Fruit fly (Drosophila melanogaster) whole organism, embryonic: ENCODE measurements around the gene Lcp65Ad.

Experiments used
- ATbp ChIP-seq: fragments of 200-800 bp; sonication (Bioruptor generic); optimal IDR thresholded peaks from 2 replicates; lab custom pipeline; 2017; ENCODE audit warnings: missing biosample characterization, mild to moderate bottlenecking, missing genetic modification characterization, missing genetic modification reagents
- Awh ChIP-seq: fragments of 200-800 bp; sonication (Bioruptor generic); IDR thresholded peaks from 2 replicates; pipeline ENCODE4, ENCODE4 v1.3.6; 2022; ENCODE audit warnings: missing biosample characterization, missing genetic modification characterization
- CG12071 ChIP-seq: fragments of 200-800 bp; sonication (Bioruptor generic); optimal IDR thresholded peaks from 3 replicates; lab custom pipeline; 2018; ENCODE audit warnings: missing biosample characterization, mild to moderate bottlenecking, missing genetic modification characterization
- CG12104 ChIP-seq: fragments of 200-800 bp; sonication (Bioruptor generic); optimal IDR thresholded peaks from 3 replicates; lab custom pipeline; 2016; ENCODE audit warnings: missing biosample characterization, missing genetic modification characterization
- CG12219 ChIP-seq: fragments of 200-800 bp; sonication (Bioruptor generic); optimal IDR thresholded peaks from 3 replicates; lab custom pipeline; 2018; ENCODE audit warnings: missing biosample characterization, mild to moderate bottlenecking, missing genetic modification characterization
- CG14014 ChIP-seq: fragments of 200-800 bp; sonication (Bioruptor generic); IDR thresholded peaks from 2 replicates; pipeline ENCODE4 v1.3.6; 2022; ENCODE audit warnings: missing biosample characterization, missing genetic modification characterization
- CG17385 ChIP-seq: fragments of 200-800 bp; sonication (Bioruptor generic); optimal IDR thresholded peaks from 3 replicates; lab custom pipeline; 2018; ENCODE audit warnings: missing biosample characterization, mild to moderate bottlenecking, missing genetic modification characterization
- CG17912 ChIP-seq: fragments of 200-800 bp; sonication (Bioruptor generic); optimal IDR thresholded peaks from 2 replicates; lab custom pipeline; 2018; ENCODE audit warnings: missing biosample characterization, mild to moderate bottlenecking, missing genetic modification characterization
- CG18599 ChIP-seq: fragments of 200-800 bp; sonication (Bioruptor generic); optimal IDR thresholded peaks from 3 replicates; lab custom pipeline; 2017; ENCODE audit warnings: missing biosample characterization, missing genetic modification characterization, mild to moderate bottlenecking, moderate library complexity, missing genetic modification reagents
- CG3407 ChIP-seq: fragments of 200-800 bp; sonication (Bioruptor generic); optimal IDR thresholded peaks from 2 replicates; lab custom pipeline; 2018; ENCODE audit warnings: missing biosample characterization, mild to moderate bottlenecking, missing genetic modification characterization
- CG4707 ChIP-seq: fragments of 200-800 bp; sonication (Bioruptor generic); optimal IDR thresholded peaks from 2 replicates; lab custom pipeline; 2018; ENCODE audit warnings: missing biosample characterization, mild to moderate bottlenecking, missing genetic modification characterization, moderate library complexity
- CG6854 ChIP-seq: fragments of 200-800 bp; sonication (Bioruptor generic); optimal IDR thresholded peaks from 3 replicates; lab custom pipeline; 2017; ENCODE audit warnings: missing biosample characterization, mild to moderate bottlenecking, missing genetic modification characterization
- CG8290 ChIP-seq, 3 experiments: fragments of 200-800 bp; sonication (Bioruptor generic); optimal IDR thresholded peaks; 2 replicates each; lab custom pipeline; 2016 to 2019; ENCODE audit warnings: missing biosample characterization in 3 of 3, missing genetic modification characterization in 3 of 3, mild to moderate bottlenecking in 2 of 3, moderate library complexity in 1 of 3
- CG8388 ChIP-seq: fragments of 200-800 bp; sonication (Bioruptor generic); optimal IDR thresholded peaks from 2 replicates; lab custom pipeline; 2019; ENCODE audit warnings: missing biosample characterization, mild to moderate bottlenecking, missing genetic modification characterization, moderate library complexity
- CkIIα-i1 ChIP-seq: fragments of 200-800 bp; sonication (Bioruptor generic); IDR thresholded peaks from 2 replicates; pipeline ENCODE4 v1.3.6; 2022; ENCODE audit warnings: missing biosample characterization, missing genetic modification characterization
- CoRest ChIP-seq: fragments of 200-800 bp; sonication (Bioruptor generic); optimal IDR thresholded peaks from 3 replicates; lab custom pipeline; 2018; ENCODE audit warnings: missing biosample characterization, mild to moderate bottlenecking, missing genetic modification characterization, moderate library complexity
- CrebB ChIP-seq: fragments of 200-800 bp; sonication (Bioruptor generic); optimal IDR thresholded peaks from 3 replicates; lab custom pipeline; 2018; ENCODE audit warnings: missing biosample characterization, mild to moderate bottlenecking, missing genetic modification characterization
- Fer1 ChIP-seq: fragments of 200-800 bp; sonication (Bioruptor generic); optimal IDR thresholded peaks from 2 replicates; lab custom pipeline; 2017; ENCODE audit warnings: missing biosample characterization, mild to moderate bottlenecking, missing genetic modification characterization
- HLH3B ChIP-seq: fragments of 200-800 bp; sonication (Bioruptor generic); IDR thresholded peaks from 2 replicates; pipeline ENCODE4 v1.3.6; 2022; ENCODE audit warnings: missing biosample characterization, missing genetic modification characterization
- Hr78 ChIP-seq, 2 experiments: fragments of 200-800 bp in 1 of 2; fragments of >200 bp in 1 of 2; sonication (Bioruptor generic) in 1 of 2; optimal IDR thresholded peaks; 2 replicates each; lab custom pipeline; 2017 to 2019; ENCODE audit warnings: missing biosample characterization in 2 of 2, missing genetic modification characterization in 2 of 2, mild to moderate bottlenecking in 1 of 2, moderate library complexity in 1 of 2
- MTF-1 ChIP-seq: fragments of 200-800 bp; sonication (Bioruptor generic); optimal IDR thresholded peaks from 2 replicates; lab custom pipeline; 2018; ENCODE audit warnings: missing biosample characterization, mild to moderate bottlenecking, missing genetic modification characterization, borderline replicate concordance
- Nf-YA ChIP-seq: fragments of 200-800 bp; sonication (Bioruptor generic); IDR thresholded peaks from 2 replicates; pipeline ENCODE4 v1.3.6; 2022; ENCODE audit warnings: missing biosample characterization, missing genetic modification characterization
- PHDP ChIP-seq: fragments of 200-800 bp; sonication (Bioruptor generic); optimal IDR thresholded peaks from 3 replicates; lab custom pipeline; 2018; ENCODE audit warnings: missing biosample characterization, mild to moderate bottlenecking, missing genetic modification characterization, moderate library complexity
- dmrt99B ChIP-seq: fragments of 200-800 bp; sonication (Bioruptor generic); optimal IDR thresholded peaks from 2 replicates; lab custom pipeline; 2018; ENCODE audit warnings: missing biosample characterization, mild to moderate bottlenecking, missing genetic modification characterization, moderate library complexity
- eve ChIP-seq, 2 experiments: fragments of >200 bp; optimal IDR thresholded peaks; 2 replicates each; lab custom pipeline; 2017; ENCODE audit warnings: missing biosample characterization in 2 of 2, missing genetic modification characterization in 2 of 2
- fd64A ChIP-seq: fragments of 200-800 bp; sonication (Bioruptor generic); optimal IDR thresholded peaks from 3 replicates; lab custom pipeline; 2018; ENCODE audit warnings: missing biosample characterization, mild to moderate bottlenecking, missing genetic modification characterization
- kni ChIP-seq: fragments of 200-800 bp; sonication (Bioruptor generic); optimal IDR thresholded peaks from 3 replicates; lab custom pipeline; 2017; ENCODE audit warnings: mild to moderate bottlenecking, missing biosample characterization, missing genetic modification reagents, missing genetic modification characterization
- lab ChIP-seq: fragments of 200-800 bp; sonication (Bioruptor generic); optimal IDR thresholded peaks from 3 replicates; lab custom pipeline; 2017; ENCODE audit warnings: missing biosample characterization, missing genetic modification characterization, mild to moderate bottlenecking, moderate library complexity, missing genetic modification reagents
- nau ChIP-seq: fragments of 200-800 bp; sonication (Bioruptor generic); optimal IDR thresholded peaks from 3 replicates; lab custom pipeline; 2017; ENCODE audit warnings: missing biosample characterization, mild to moderate bottlenecking, missing genetic modification characterization, missing genetic modification reagents
- oc ChIP-seq: fragments of 200-800 bp; sonication (Bioruptor generic); optimal IDR thresholded peaks from 2 replicates; lab custom pipeline; 2018; ENCODE audit warnings: missing biosample characterization, mild to moderate bottlenecking, missing genetic modification characterization, moderate library complexity
- odd ChIP-seq: fragments of 200-800 bp; sonication (Bioruptor generic); optimal IDR thresholded peaks from 2 replicates; lab custom pipeline; 2017; ENCODE audit warnings: missing biosample characterization, mild to moderate bottlenecking, missing genetic modification characterization
- onecut ChIP-seq: fragments of 200-800 bp; sonication (Bioruptor generic); IDR thresholded peaks from 2 replicates; pipeline ENCODE4 v1.3.6; 2022; ENCODE audit warnings: missing biosample characterization, missing genetic modification characterization
- salm ChIP-seq: fragments of 200-800 bp; sonication (Bioruptor generic); optimal IDR thresholded peaks from 2 replicates; lab custom pipeline; 2018; ENCODE audit warnings: missing biosample characterization, mild to moderate bottlenecking, missing genetic modification characterization
- sd ChIP-seq: fragments of 200-800 bp; sonication (Bioruptor generic); optimal IDR thresholded peaks from 3 replicates; lab custom pipeline; 2018; ENCODE audit warnings: missing biosample characterization, mild to moderate bottlenecking, missing genetic modification characterization, moderate library complexity
- sqz ChIP-seq: fragments of 200-800 bp; sonication (Bioruptor generic); optimal IDR thresholded peaks from 3 replicates; lab custom pipeline; 2018; ENCODE audit warnings: missing biosample characterization, mild to moderate bottlenecking, missing genetic modification characterization
- unpg ChIP-seq: fragments of 200-800 bp; sonication (Bioruptor generic); optimal IDR thresholded peaks from 3 replicates; lab custom pipeline; 2018; ENCODE audit warnings: missing biosample characterization, mild to moderate bottlenecking, missing genetic modification characterization, moderate library complexity
- zf30C ChIP-seq: fragments of 200-800 bp; sonication (Bioruptor generic); optimal IDR thresholded peaks from 3 replicates; lab custom pipeline; 2018; ENCODE audit warnings: missing biosample characterization, mild to moderate bottlenecking, missing genetic modification characterization

The Lcp65Ad gene

DNA sequence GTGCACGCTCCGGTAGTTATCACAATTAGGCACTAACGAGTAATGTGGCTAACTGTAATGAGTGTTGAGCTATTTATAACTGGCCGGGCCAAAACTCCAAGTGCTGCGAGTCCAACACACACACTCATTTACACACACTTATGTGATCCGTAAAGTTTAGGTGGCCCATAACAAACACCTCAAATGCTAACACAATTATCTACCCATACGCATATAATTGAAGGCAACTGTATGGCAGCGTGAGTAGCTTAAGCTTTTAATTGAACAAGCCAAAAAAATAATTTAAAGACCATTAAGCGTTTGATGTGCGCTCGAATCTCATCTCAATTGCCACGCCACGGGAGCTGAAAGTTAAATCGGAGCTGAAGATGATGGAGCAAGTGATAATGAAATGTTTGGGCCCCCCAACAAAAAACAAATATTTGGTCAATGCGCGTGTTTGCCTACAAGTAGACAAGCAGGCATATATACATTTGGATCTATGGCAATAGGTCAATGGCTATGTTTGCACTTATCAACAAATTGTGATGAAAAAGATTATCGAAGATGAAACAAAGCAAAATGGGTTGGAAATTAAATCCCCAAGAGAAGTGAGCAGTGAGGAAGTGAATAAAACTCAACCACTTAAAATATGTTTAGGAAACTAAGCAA, 3.1 kb upstream of the Lcp65Ad start, which contains the start of gene Cpr65Av (continued):
- TF ChIP-seq zf30C (GFP tag; lab: Kevin White, UChicago): no peak
- no peak for TF ChIP-seq salm (tag; lab: Kevin White, UChicago)
- TF ChIP-seq lab (GFP tag; lab: Kevin White, UChicago): peak; percentile 25
- TF ChIP-seq dmrt99B: peak; percentile 59
- peak; percentile 35 for TF ChIP-seq MTF-1 (GFP tag; lab: Kevin White, UChicago)
- TF ChIP-seq fd64A (GFP tag; lab: Kevin White, UChicago): peak; percentile 16
- peak; percentile 28 for TF ChIP-seq CG4707
- peak in 1 of 2 experiments; percentile 21 for TF ChIP-seq eve (GFP tag; optimal IDR thresholded peaks at IDR 0.05; lab: Kevin White, UChicago)
- TF ChIP-seq PHDP (tag; lab: Kevin White, UChicago): peak; percentile 54
- TF ChIP-seq CG12104: peak; percentile 14
- TF ChIP-seq kni (GFP tag; lab: Kevin White, UChicago): no peak
- peak; percentile 2 for TF ChIP-seq CG17385
- TF ChIP-seq odd: peak; percentile 33
- peak in 1 of 2 experiments; percentile 33 for TF ChIP-seq Hr78 (GFP tag; optimal IDR thresholded peaks at IDR 0.05; lab: Kevin White, UChicago)
- peak; percentile 43 for TF ChIP-seq sqz (GFP tag; lab: Kevin White, UChicago)
- no peak for TF ChIP-seq CG8388 (GFP tag; lab: Kevin White, UChicago)
- TF ChIP-seq unpg: peak; percentile 24
- TF ChIP-seq CoRest (tag; lab: Kevin White, UChicago): peak; percentile 7
- TF ChIP-seq nau (GFP tag; lab: Kevin White, UChicago): peak; percentile 3
- TF ChIP-seq ATbp: peak; percentile 62
- peak; percentile 2 for TF ChIP-seq CG18599
- peak; percentile 55 for TF ChIP-seq Awh (GFP tag; lab: Robert Waterston, UW)
- TF ChIP-seq HLH3B (GFP tag; lab: Robert Waterston, UW): 0 out of 2 replicates have a peak, but pooled peaks have one; percentile 34
- TF ChIP-seq CG3407 (GFP tag; lab: Kevin White, UChicago): peak; percentile 26
- TF ChIP-seq CG17912 (GFP tag; lab: Kevin White, UChicago): peak; percentile 13
- TF ChIP-seq oc (tag; lab: Kevin White, UChicago): peak; percentile 22
- no peak for TF ChIP-seq CG8290 (GFP tag; optimal IDR thresholded peaks at IDR 0.05; lab: Kevin White, UChicago)
- TF ChIP-seq CG8290 (tag; optimal IDR thresholded peaks at IDR 0.05; lab: Kevin White, UChicago): peak in 1 of 2 experiments; percentile 40
- TF ChIP-seq onecut: 0 out of 2 replicates have a peak, but pooled peaks have one; percentile 20
- TF ChIP-seq Nf-YA: peak; percentile 33; the same call in 1 of the 2 replicates
- no peak for TF ChIP-seq CG6854 (GFP tag; lab: Kevin White, UChicago)
- peak; percentile 26 for TF ChIP-seq CrebB (tag; lab: Kevin White, UChicago)
- peak; percentile 34; the same call in 1 of the 2 replicates for TF ChIP-seq CG14014 (GFP tag; lab: Robert Waterston, UW)
- peak; percentile 25 for TF ChIP-seq Fer1
- TF ChIP-seq CG12219 (GFP tag; lab: Kevin White, UChicago): peak; percentile 23
- TF ChIP-seq CG12071 (GFP tag; lab: Kevin White, UChicago): peak; percentile 17
- peak; percentile 15 for TF ChIP-seq sd (tag; lab: Kevin White, UChicago)
- TF ChIP-seq CkIIα-i1 (GFP tag; lab: Robert Waterston, UW): no peak
